Fruit fly (Drosophila melanogaster): ENCODE results near the gene CG33189.

DNA sequence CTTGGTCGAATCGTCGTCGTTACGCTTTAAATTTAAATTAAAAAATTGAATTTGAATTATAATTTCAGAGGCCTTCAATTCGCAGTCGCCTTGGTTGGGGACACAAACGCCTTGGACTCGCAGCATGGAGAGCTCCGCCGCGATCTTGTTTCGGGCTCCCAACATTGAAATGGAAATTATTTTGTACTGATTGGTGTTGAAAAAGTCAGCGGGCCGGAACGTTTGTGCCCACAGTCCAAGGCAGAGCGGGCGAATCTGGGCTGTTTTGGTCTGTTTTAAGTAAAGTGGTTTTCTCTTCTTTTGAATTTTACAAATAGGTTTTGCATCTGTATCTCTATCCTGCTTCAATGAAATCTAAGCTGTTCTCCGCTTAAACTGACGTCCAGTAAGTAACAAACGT, 34.5 kb upstream of the CG33189 start:
- no peak for TF ChIP-seq Hr39 (optimal IDR thresholded peaks at IDR 0.05)
- no peak for TF ChIP-seq CG3407 (GFP tag; optimal IDR thresholded peaks at IDR 0.05)
- no peak for TF ChIP-seq CG18262 (tag; optimal IDR thresholded peaks at IDR 0.05)
- no peak for TF ChIP-seq CG33213 (GFP tag; optimal IDR thresholded peaks at IDR 0.05)
- TF ChIP-seq CG12104 (GFP tag; optimal IDR thresholded peaks at IDR 0.05), result no peak
- TF ChIP-seq CG18764 (GFP tag; optimal IDR thresholded peaks at IDR 0.05), result no peak
- TF ChIP-seq ind (GFP tag; optimal IDR thresholded peaks at IDR 0.05), result no peak
- TF ChIP-seq CG16779 (GFP tag; IDR thresholded peaks at IDR 0.05), result no peak
- no peak for TF ChIP-seq gcm (GFP tag; optimal IDR thresholded peaks at IDR 0.05)
- TF ChIP-seq ato (GFP tag; IDR thresholded peaks at IDR 0.05; ENCODE audit: partially characterized antibody), result no peak
- TF ChIP-seq tin (GFP tag; optimal IDR thresholded peaks at IDR 0.05), result no peak
- TF ChIP-seq Tbp (GFP tag; optimal IDR thresholded peaks at IDR 0.05), result no peak
- no peak for TF ChIP-seq CG16815 (GFP tag; optimal IDR thresholded peaks at IDR 0.05)
- no peak for TF ChIP-seq CG15479 (GFP tag; optimal IDR thresholded peaks at IDR 0.05)

All from whole organism, embryonic.